Fruit fly (Drosophila melanogaster): ENCODE data around the gene RecQ5.

Gene RecQ5

dm6 chr3L:14652554-14652953 lies 20.7 kb upstream of the RecQ5 start (continued):
- peak; percentile 31 for TF ChIP-seq Bteb2 (GFP tag; optimal IDR thresholded peaks at IDR 0.05)
- TF ChIP-seq hth (optimal IDR thresholded peaks at IDR 0.05) = no peak
- peak; percentile 74 for TF ChIP-seq MTF-1 (GFP tag; optimal IDR thresholded peaks at IDR 0.05; ENCODE audit: borderline replicate concordance)
- no peak for TF ChIP-seq fd3F (GFP tag; optimal IDR thresholded peaks at IDR 0.05)
- no peak for TF ChIP-seq Dfd (GFP tag; optimal IDR thresholded peaks at IDR 0.05)
- TF ChIP-seq pzg (GFP tag; optimal IDR thresholded peaks at IDR 0.05) = no peak

dm6 chr3L:14650348-14650747 lies 18.5 kb upstream of the RecQ5 start:
- TF ChIP-seq Taf1 (GFP tag; IDR thresholded peaks at IDR 0.05) (no peak), CG11504 (tag; optimal IDR thresholded peaks at IDR 0.05) (peak; percentile 1), ci (GFP tag; IDR thresholded peaks at IDR 0.05) (no peak), CG33213 (GFP tag; optimal IDR thresholded peaks at IDR 0.05) (no peak), CG17361 (GFP tag; IDR thresholded peaks at IDR 0.05) (0 out of 3 replicates have a peak, but pooled peaks have one; percentile 20), lov (optimal IDR thresholded peaks at IDR 0.05) (no peak), lov (GFP tag; IDR thresholded peaks at IDR 0.05) (no peak), Opbp (GFP tag; IDR thresholded peaks at IDR 0.05; ENCODE audit: partially characterized antibody) (no peak), Dip3 (GFP tag; optimal IDR thresholded peaks at IDR 0.05) (no peak), CG7839 (tag; optimal IDR thresholded peaks at IDR 0.05) (peak; percentile 4), CG31441 (GFP tag; IDR thresholded peaks at IDR 0.05) (peak; percentile 16; the same call in 1 of the 2 replicates), PHDP (tag; optimal IDR thresholded peaks at IDR 0.05) (peak; percentile 13), Bteb2 (GFP tag; optimal IDR thresholded peaks at IDR 0.05) (no peak), CG13123 (GFP tag; optimal IDR thresholded peaks at IDR 0.05) (no peak), ATbp (GFP tag; optimal IDR thresholded peaks at IDR 0.05) (peak; percentile 6), CG6791 (GFP tag; IDR thresholded peaks at IDR 0.05; ENCODE audit: partially characterized antibody) (no peak), sd (tag; optimal IDR thresholded peaks at IDR 0.05) (peak; percentile 92), Vsx1 (GFP tag; optimal IDR thresholded peaks at IDR 0.05) (peak; percentile 32), Hr3 (GFP tag; optimal IDR thresholded peaks at IDR 0.05) (no peak), Pdp1 (GFP tag; optimal IDR thresholded peaks at IDR 0.05) (peak in 1 of 2 experiments; percentile 18), exex (tag; optimal IDR thresholded peaks at IDR 0.05) (peak; percentile 85), unpg (GFP tag; optimal IDR thresholded peaks at IDR 0.05) (no peak), CG2199 (GFP tag; IDR thresholded peaks at IDR 0.05) (peak; percentile 65; the same call in 2 of the 3 replicates), Lhr (GFP tag; optimal IDR thresholded peaks at IDR 0.05) (no peak), ase (GFP tag; IDR thresholded peaks at IDR 0.05) (no peak), CG42726 (GFP tag; IDR thresholded peaks at IDR 0.05; ENCODE audit: partially characterized antibody) (no peak), vnd (GFP tag; IDR thresholded peaks at IDR 0.05; ENCODE audit: partially characterized antibody) (peak; percentile 37; the same call in 1 of the 3 replicates), Ets97D (GFP tag; optimal IDR thresholded peaks at IDR 0.05) (no peak), GATAe (GFP tag; conservative IDR thresholded peaks at IDR 0.05) (peak; percentile 60), sug (tag; optimal IDR thresholded peaks at IDR 0.05) (peak; percentile 47), CG34376 (GFP tag; optimal IDR thresholded peaks at IDR 0.05) (no peak), Sin3A (optimal IDR thresholded peaks at IDR 0.05) (no peak), grn (GFP tag; optimal IDR thresholded peaks at IDR 0.05) (peak; percentile 62), maf-S (GFP tag; optimal IDR thresholded peaks at IDR 0.05) (no peak), salm (tag; optimal IDR thresholded peaks at IDR 0.05) (peak; percentile 56), nau (GFP tag; optimal IDR thresholded peaks at IDR 0.05) (no peak), Ravus (GFP tag; IDR thresholded peaks at IDR 0.05) (no peak), lab (GFP tag; optimal IDR thresholded peaks at IDR 0.05) (peak; percentile 75), Blimp-1 (GFP tag; optimal IDR thresholded peaks at IDR 0.05) (peak; percentile 10), Camta (GFP tag; optimal IDR thresholded peaks at IDR 0.05) (no peak), ftz-f1 (GFP tag; optimal IDR thresholded peaks at IDR 0.05) (no peak), CG8281 (tag; optimal IDR thresholded peaks at IDR 0.05) (no peak), CG17359 (tag; optimal IDR thresholded peaks at IDR 0.05) (peak; percentile 14), sqz (GFP tag; optimal IDR thresholded peaks at IDR 0.05) (peak; percentile 82)
